Worm (Caenorhabditis elegans) whole organism, L3 larva: Measurements from ENCODE around the gene srh-1.

Experiments
- lin-39 ChIP-seq: fragments of 150-350 bp; optimal IDR thresholded peaks from 2 replicates; lab custom pipeline; 2018; ENCODE audit warnings: missing biosample characterization, missing genetic modification reagents, missing genetic modification characterization
- nhr-23 ChIP-seq: fragments of 150-350 bp; optimal IDR thresholded peaks from 2 replicates; lab custom pipeline; 2014; ENCODE audit warnings: missing biosample characterization, missing genetic modification reagents, missing genetic modification characterization
- nhr-77 ChIP-seq: fragments of 150-350 bp; optimal IDR thresholded peaks from 2 replicates; lab custom pipeline; 2014; ENCODE audit warnings: missing biosample characterization, missing genetic modification characterization
- zag-1 ChIP-seq: fragments of 150-350 bp; optimal IDR thresholded peaks from 2 replicates; lab custom pipeline; 2014; ENCODE audit warnings: missing biosample characterization, missing genetic modification characterization

- no peak for TF ChIP-seq lin-39 (tag; lab: Kevin White, UChicago)
- no peak for TF ChIP-seq nhr-23 (tag; lab: Kevin White, UChicago)
- TF ChIP-seq zag-1 (tag; lab: Kevin White, UChicago) = no peak
- no peak for TF ChIP-seq nhr-77 (tag; lab: Kevin White, UChicago)
Measured at ce11 chrV:11439202-11439601, 46.5 kb upstream of the srh-1 start.
